Worm (Caenorhabditis elegans) whole organism, L2 larva: ENCODE results near the gene T11F8.1.
"Not testable (repeated sequence)": the region's sequence is repeated elsewhere in the genome, so short reads cannot be mapped to it uniquely, and the experiment has no call there.

ENCODE experiments used
- C34F6.9 ChIP-seq: fragments of 150-350 bp; optimal IDR thresholded peaks from 2 replicates; lab custom pipeline; 2014; ENCODE audit warnings: missing biosample characterization, missing genetic modification characterization
- F13H6.1 ChIP-seq: sonication (generic microtip); optimal IDR thresholded peaks from 2 replicates; lab custom pipeline; 2016; ENCODE audit warnings: missing genetic modification characterization, missing compliant biosample characterization
- R02D3.7 ChIP-seq: fragments of 150-350 bp; optimal IDR thresholded peaks from 2 replicates; lab custom pipeline; 2014; ENCODE audit warnings: missing biosample characterization, missing genetic modification characterization
- Y55F3AM.14 ChIP-seq: fragments of 200-800 bp; sonication (Bioruptor generic); optimal IDR thresholded peaks from 2 replicates; lab custom pipeline; 2018; ENCODE audit warnings: mild to moderate bottlenecking, missing genetic modification characterization, missing compliant biosample characterization
- alr-1 ChIP-seq: fragments of 150-350 bp; optimal IDR thresholded peaks from 2 replicates; lab custom pipeline; 2014; ENCODE audit warnings: missing biosample characterization, missing genetic modification characterization
- aly-2 ChIP-seq: fragments of 150-350 bp; optimal IDR thresholded peaks from 2 replicates; lab custom pipeline; 2014; ENCODE audit warnings: missing biosample characterization, missing genetic modification characterization
- blmp-1 ChIP-seq: sonication (generic microtip); optimal IDR thresholded peaks from 2 replicates; lab custom pipeline; 2017; ENCODE audit warnings: missing genetic modification characterization, mild to moderate bottlenecking, missing compliant biosample characterization, antibody characterized with exemption, moderate library complexity; ENCODE audit not compliant: insufficient read depth
- ceh-82 ChIP-seq: fragments of 150-350 bp; optimal IDR thresholded peaks from 2 replicates; lab custom pipeline; 2014; ENCODE audit warnings: missing biosample characterization, missing genetic modification characterization
- crh-2 ChIP-seq: sonication (generic microtip); optimal IDR thresholded peaks from 2 replicates; lab custom pipeline; 2017; ENCODE audit warnings: missing biosample characterization, missing genetic modification characterization
- dmd-4 ChIP-seq: sonication (generic microtip); optimal IDR thresholded peaks from 2 replicates; lab custom pipeline; 2017; ENCODE audit warnings: missing biosample characterization, missing genetic modification characterization
- gmeb-1 ChIP-seq: fragments of 150-350 bp; optimal IDR thresholded peaks from 2 replicates; lab custom pipeline; 2014; ENCODE audit warnings: missing biosample characterization, missing genetic modification characterization
- lin-11 ChIP-seq: fragments of 150-350 bp; sonication (generic microtip); optimal IDR thresholded peaks from 2 replicates; lab custom pipeline; 2014; ENCODE audit warnings: missing biosample characterization, missing genetic modification characterization, inconsistent platforms, mixed read lengths
- lin-13 ChIP-seq: fragments of 150-350 bp; optimal IDR thresholded peaks from 2 replicates; lab custom pipeline; 2014; ENCODE audit warnings: missing biosample characterization, missing genetic modification reagents, missing genetic modification characterization
- mbf-1 ChIP-seq: sonication (generic microtip); optimal IDR thresholded peaks from 2 replicates; lab custom pipeline; 2017; ENCODE audit warnings: missing biosample characterization, missing genetic modification characterization
- mdl-1 ChIP-seq, 2 experiments: fragments of 150-350 bp in 1 of 2; sonication (generic microtip) in 1 of 2; optimal IDR thresholded peaks; 2 replicates each; lab custom pipeline; 2017; ENCODE audit warnings: missing biosample characterization in 2 of 2, missing genetic modification characterization in 2 of 2
- nhr-237 ChIP-seq: fragments of 150-350 bp; optimal IDR thresholded peaks from 2 replicates; lab custom pipeline; 2014; ENCODE audit warnings: missing biosample characterization, missing genetic modification characterization
- nhr-6 ChIP-seq: fragments of 150-350 bp; optimal IDR thresholded peaks from 2 replicates; lab custom pipeline; 2014; ENCODE audit warnings: missing biosample characterization, missing genetic modification characterization
- nhr-77 ChIP-seq: fragments of 150-350 bp; optimal IDR thresholded peaks from 2 replicates; lab custom pipeline; 2014; ENCODE audit warnings: missing biosample characterization, missing genetic modification characterization
- peb-1 ChIP-seq: fragments of 150-350 bp; optimal IDR thresholded peaks from 2 replicates; lab custom pipeline; 2014; ENCODE audit warnings: missing biosample characterization, missing genetic modification characterization
- sem-4 ChIP-seq: fragments of 150-350 bp; optimal IDR thresholded peaks from 2 replicates; lab custom pipeline; 2014; ENCODE audit warnings: missing biosample characterization, missing genetic modification reagents, missing genetic modification characterization
- skn-1 ChIP-seq: sonication (generic microtip); optimal IDR thresholded peaks from 2 replicates; lab custom pipeline; 2017; ENCODE audit warnings: missing biosample characterization, missing genetic modification characterization
- sma-3 ChIP-seq: sonication (generic microtip); optimal IDR thresholded peaks from 2 replicates; lab custom pipeline; 2016; ENCODE audit warnings: missing genetic modification reagents, missing genetic modification characterization, missing compliant biosample characterization
- sma-9 ChIP-seq, 2 experiments: fragments of 150-350 bp in 1 of 2; sonication (generic microtip) in 1 of 2; optimal IDR thresholded peaks; 2 replicates each; lab custom pipeline; 2014 to 2016; ENCODE audit warnings: missing genetic modification characterization in 2 of 2, mild to moderate bottlenecking in 1 of 2, missing biosample characterization in 1 of 2, missing compliant biosample characterization in 1 of 2, missing genetic modification reagents in 1 of 2, moderate library complexity in 1 of 2
- snpc-4 ChIP-seq: fragments of 150-350 bp; optimal IDR thresholded peaks from 2 replicates; lab custom pipeline; 2014; ENCODE audit warnings: missing biosample characterization, missing genetic modification characterization
- unc-39 ChIP-seq: fragments of 150-350 bp; optimal IDR thresholded peaks from 2 replicates; lab custom pipeline; 2014; ENCODE audit warnings: missing biosample characterization, missing genetic modification characterization
- unc-55 ChIP-seq: fragments of 150-350 bp; sonication (generic microtip); optimal IDR thresholded peaks from 3 replicates; lab custom pipeline; 2014; ENCODE audit warnings: missing biosample characterization, missing genetic modification reagents, missing genetic modification characterization
- zag-1 ChIP-seq: fragments of 150-350 bp; optimal IDR thresholded peaks from 2 replicates; lab custom pipeline; 2014; ENCODE audit warnings: missing biosample characterization, missing genetic modification characterization
- ztf-1 ChIP-seq: fragments of 200-800 bp; sonication (Bioruptor generic); conservative IDR thresholded peaks from 2 replicates; pipeline ENCODE4 v1.3.6; 2022; ENCODE audit warnings: missing genetic modification characterization, missing compliant biosample characterization
- ztf-11 ChIP-seq: sonication (generic microtip); optimal IDR thresholded peaks from 2 replicates; lab custom pipeline; 2017; ENCODE audit warnings: missing biosample characterization, missing genetic modification characterization

Gene T11F8.1

ce11 chrIV:5479289-5479688, at the start of gene T11F8.1:
Gene T11F8.1 (plus strand): TSS chrIV:5479589.
- TF ChIP-seq gmeb-1 (tag; lab: Kevin White, UChicago) (no peak), C34F6.9 (tag; lab: Kevin White, UChicago) (no peak), mdl-1 (tag; optimal IDR thresholded peaks at IDR 0.05; lab: Kevin White, UChicago) (no peak), sem-4 (tag; lab: Kevin White, UChicago) (no peak), R02D3.7 (tag; lab: Kevin White, UChicago) (no peak), alr-1 (tag; lab: Kevin White, UChicago) (no peak), sma-9 (GFP tag; optimal IDR thresholded peaks at IDR 0.05; lab: Kevin White, UChicago) (no peak), sma-9 (tag; optimal IDR thresholded peaks at IDR 0.05; lab: Kevin White, UChicago) (no peak), dmd-4 (tag; lab: Kevin White, UChicago) (no peak), lin-11 (tag; lab: Kevin White, UChicago) (no peak), crh-2 (tag; lab: Kevin White, UChicago) (no peak), ztf-1 (GFP tag; lab: Robert Waterston, UW) (no peak), ceh-82 (tag; lab: Kevin White, UChicago) (no peak), peb-1 (no peak), F13H6.1 (tag; lab: Kevin White, UChicago) (no peak), zag-1 (tag; lab: Kevin White, UChicago) (no peak), unc-55 (no peak)

- TF ChIP-seq Y55F3AM.14 (GFP tag; lab: Kevin White, UChicago): no peak
- TF ChIP-seq lin-13 (GFP tag; lab: Kevin White, UChicago): no peak
- no peak for TF ChIP-seq aly-2 (tag; lab: Kevin White, UChicago)
- no peak for TF ChIP-seq mbf-1 (tag; lab: Kevin White, UChicago)
- TF ChIP-seq ztf-1 (GFP tag; lab: Robert Waterston, UW): no peak
- TF ChIP-seq crh-2 (tag; lab: Kevin White, UChicago): no peak
- TF ChIP-seq R02D3.7 (tag; lab: Kevin White, UChicago): no peak
- TF ChIP-seq nhr-6: no peak
- no peak for TF ChIP-seq nhr-237 (tag; lab: Kevin White, UChicago)
- no peak for TF ChIP-seq sma-3 (GFP tag; lab: Kevin White, UChicago)
- TF ChIP-seq F13H6.1 (tag; lab: Kevin White, UChicago): no peak
- no peak for TF ChIP-seq ztf-11 (tag; lab: Kevin White, UChicago)
Measured at ce11 chrIV:5438705-5439104, 40.7 kb upstream of the T11F8.1 start, which contains the start of gene mgl-3. Gene mgl-3 (plus strand): TSS chrIV:5439005.

DNA sequence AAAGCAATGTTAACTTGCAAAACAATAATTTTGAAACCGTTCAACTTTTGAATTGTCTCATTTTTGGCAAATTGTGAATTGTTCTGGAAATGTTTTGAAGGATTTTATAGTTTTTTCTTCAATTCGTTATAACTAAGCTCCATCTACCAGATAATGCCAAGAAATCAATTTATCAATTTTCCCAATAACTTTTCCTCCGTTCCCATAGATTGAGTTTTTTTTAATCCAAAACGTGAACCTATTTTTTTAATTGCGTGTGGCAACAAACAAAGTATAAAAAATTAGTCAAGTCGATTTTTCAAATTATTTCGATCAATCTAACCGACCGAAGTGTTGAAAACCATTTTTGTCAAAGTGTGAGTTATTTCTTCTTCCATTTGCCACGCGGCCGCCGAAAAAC, 26.7 kb upstream of the T11F8.1 start, which contains the start of gene Y4C6A.4:
Gene Y4C6A.4, plus strand, starts transcription at position 301 of the 400 bp plus-strand sequence.
- no peak for TF ChIP-seq nhr-237 (tag; lab: Kevin White, UChicago)

DNA sequence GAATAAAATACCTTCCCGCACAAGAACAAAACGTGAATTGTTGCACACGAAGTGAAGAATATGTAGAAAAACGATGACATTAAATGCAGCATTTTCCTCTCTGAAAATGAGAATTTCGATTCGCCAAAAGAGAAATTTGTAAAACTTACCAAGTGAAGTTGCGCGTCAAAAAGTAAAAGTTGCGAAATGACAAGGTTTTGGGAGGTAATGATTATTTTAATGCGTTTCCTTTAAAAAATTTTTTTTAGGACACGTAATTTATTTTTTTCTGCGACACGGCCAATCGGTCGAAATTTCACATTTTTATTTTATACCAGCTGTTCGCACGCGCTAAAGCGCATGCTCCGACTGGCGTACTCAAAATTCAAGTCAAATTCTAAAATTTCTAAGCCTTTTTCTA, 23.4 kb upstream of the T11F8.1 start, which contains the start of gene Y4C6A.3:
Gene Y4C6A.3, minus strand, starts transcription at position 101 of the 400 bp plus-strand sequence.
- TF ChIP-seq blmp-1 (tag; lab: Kevin White, UChicago); Y55F3AM.14 (GFP tag; lab: Kevin White, UChicago); skn-1: not testable (repeated sequence)

DNA sequence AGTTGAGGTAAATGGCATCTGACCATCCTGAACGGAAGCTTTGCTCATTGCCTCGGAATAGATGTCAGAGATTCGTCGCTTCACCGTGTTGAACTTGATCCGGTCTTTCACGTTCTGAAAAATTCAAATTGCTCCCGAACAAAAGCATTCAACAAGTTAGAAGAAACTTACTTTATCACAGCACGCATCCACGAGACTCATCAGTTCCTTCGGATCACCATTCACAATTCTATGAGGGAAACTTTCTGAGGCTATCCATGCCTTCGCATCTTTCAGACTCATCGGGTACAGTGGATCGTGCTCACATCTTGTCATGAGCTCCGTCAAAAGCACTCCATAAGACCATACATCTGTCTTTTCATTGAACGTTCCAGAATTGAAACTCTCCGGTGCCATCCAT, 16.6 kb upstream of the T11F8.1 start:
- TF ChIP-seq ceh-82 (tag; lab: Kevin White, UChicago) (no peak), C34F6.9 (tag; lab: Kevin White, UChicago) (no peak), F13H6.1 (tag; lab: Kevin White, UChicago) (no peak), skn-1 (no peak)
- TF ChIP-seq, all 48 proteins: peak for 0

ce11 chrIV:5464403-5464802, 15.0 kb upstream of the T11F8.1 start, which contains the start of gene Y52D5A.2:
Gene Y52D5A.2 (minus strand): TSS chrIV:5464503.
- not testable (repeated sequence) for TF ChIP-seq unc-39, nhr-77, snpc-4 (tag; lab: Kevin White, UChicago)
